Worm (Caenorhabditis elegans) whole organism, L4 larva: Measurements from ENCODE around the gene him-4.

Experiments
- F10B5.3 ChIP-seq: sonication (generic microtip); optimal IDR thresholded peaks from 2 replicates; lab custom pipeline; 2016; ENCODE audit warnings: mild to moderate bottlenecking, missing genetic modification characterization, missing compliant biosample characterization
- Y75B8A.6 ChIP-seq: fragments of 200-800 bp; sonication (Bioruptor generic); IDR thresholded peaks from 2 replicates; pipeline ENCODE4 v1.3.6; 2022; ENCODE audit warnings: missing genetic modification reagents, missing genetic modification characterization, missing compliant biosample characterization
- arid-1 ChIP-seq: fragments of 200-800 bp; sonication (Bioruptor generic); conservative IDR thresholded peaks from 2 replicates; pipeline ENCODE4 v1.3.6; 2022; ENCODE audit warnings: missing genetic modification reagents, missing genetic modification characterization, missing compliant biosample characterization
- ceh-82 ChIP-seq: sonication (generic microtip); optimal IDR thresholded peaks from 2 replicates; lab custom pipeline; 2017; ENCODE audit warnings: missing biosample characterization, missing genetic modification characterization
- mdl-1 ChIP-seq, 2 experiments: fragments of 150-350 bp in 1 of 2; sonication (generic microtip) in 1 of 2; optimal IDR thresholded peaks; 2 replicates each; lab custom pipeline; 2014 to 2017; ENCODE audit warnings: missing biosample characterization in 2 of 2, missing genetic modification characterization in 2 of 2
- nhr-10 ChIP-seq: fragments of 150-350 bp; optimal IDR thresholded peaks from 2 replicates; lab custom pipeline; 2014; ENCODE audit warnings: missing biosample characterization, missing genetic modification characterization
- nhr-237 ChIP-seq: sonication (generic microtip); optimal IDR thresholded peaks from 2 replicates; lab custom pipeline; 2017; ENCODE audit warnings: missing biosample characterization, missing genetic modification characterization
- nhr-28 ChIP-seq: fragments of 150-350 bp; optimal IDR thresholded peaks from 2 replicates; lab custom pipeline; 2014; ENCODE audit warnings: missing biosample characterization, missing genetic modification characterization
- nhr-6 ChIP-seq: fragments of 150-350 bp; optimal IDR thresholded peaks from 2 replicates; lab custom pipeline; 2014; ENCODE audit warnings: missing biosample characterization, missing genetic modification characterization
- nhr-77 ChIP-seq: fragments of 150-350 bp; optimal IDR thresholded peaks from 2 replicates; lab custom pipeline; 2014; ENCODE audit warnings: missing biosample characterization, missing genetic modification characterization
- pha-4 ChIP-seq, 2 experiments: fragments of 150-350 bp in 1 of 2; fragments of 200-800 bp in 1 of 2; sonication (Bioruptor generic) in 1 of 2; IDR thresholded peaks in 1 of 2; optimal IDR thresholded peaks in 1 of 2; 2 replicates each; pipeline versions ENCODE4 v1.3.6 to Lab custom; 2014 to 2022; ENCODE audit warnings: missing genetic modification characterization in 2 of 2, missing genetic modification reagents in 2 of 2, missing biosample characterization in 1 of 2, missing compliant biosample characterization in 1 of 2
- pqm-1 ChIP-seq: sonication (generic microtip); optimal IDR thresholded peaks from 2 replicates; lab custom pipeline; 2017; ENCODE audit warnings: missing biosample characterization, missing genetic modification characterization
- ztf-11 ChIP-seq: fragments of 150-350 bp; optimal IDR thresholded peaks from 2 replicates; lab custom pipeline; 2014; ENCODE audit warnings: missing biosample characterization, missing genetic modification characterization

ce11 chrX:9713613-9714012 lies 3.8 kb upstream of the him-4 start, which contains the start of gene F15G9.2:
- TF ChIP-seq arid-1 (GFP tag; lab: Robert Waterston, UW) = no peak
- TF ChIP-seq pqm-1 = no peak
- TF ChIP-seq pha-4 (GFP tag; IDR thresholded peaks at IDR 0.05; lab: Robert Waterston, UW) = no peak
- TF ChIP-seq pha-4 (tag; optimal IDR thresholded peaks at IDR 0.05; lab: Kevin White, UChicago) = no peak
- TF ChIP-seq nhr-237 (tag; lab: Kevin White, UChicago) = no peak
- no peak for TF ChIP-seq ztf-11
- TF ChIP-seq nhr-77 (tag; lab: Kevin White, UChicago) = no peak
- TF ChIP-seq nhr-6 (tag; lab: Kevin White, UChicago) = no peak
- TF ChIP-seq nhr-28 = no peak
- no peak for TF ChIP-seq ceh-82 (tag; lab: Kevin White, UChicago)
- no peak for TF ChIP-seq mdl-1 (tag; optimal IDR thresholded peaks at IDR 0.05; lab: Kevin White, UChicago)
- TF ChIP-seq F10B5.3 = no peak
- TF ChIP-seq Y75B8A.6 (GFP tag; lab: Robert Waterston, UW) = no peak
- TF ChIP-seq nhr-10 = no peak
